Worm (Caenorhabditis elegans) whole organism, midembryonic: ENCODE data around the gene F59A7.2.

Experiments used
- T22C8.4 ChIP-seq: fragments of 200-800 bp; sonication (Bioruptor generic); IDR thresholded peaks from 2 replicates; pipeline ENCODE4 v1.3.6; 2022; ENCODE audit warnings: missing genetic modification characterization, missing compliant biosample characterization
- cog-1 ChIP-seq: sonication (generic microtip); optimal IDR thresholded peaks from 2 replicates; lab custom pipeline; 2016; ENCODE audit warnings: missing genetic modification characterization, missing compliant biosample characterization
- flt-1 ChIP-seq: fragments of 200-800 bp; sonication (Bioruptor generic); IDR thresholded peaks from 2 replicates; pipeline ENCODE4 v1.3.6; 2022; ENCODE audit warnings: missing genetic modification characterization, missing compliant biosample characterization
- tab-1 ChIP-seq: fragments of 200-800 bp; sonication (Bioruptor generic); IDR thresholded peaks from 2 replicates; pipeline ENCODE4 v1.3.6; 2022; ENCODE audit warnings: missing genetic modification characterization, missing compliant biosample characterization
- ztf-23 ChIP-seq: fragments of 200-800 bp; sonication (Bioruptor generic); IDR thresholded peaks from 2 replicates; pipeline ENCODE4 v1.3.6; 2022; ENCODE audit warnings: missing genetic modification reagents, missing genetic modification characterization, missing compliant biosample characterization
- ztf-29 ChIP-seq: fragments of 200-800 bp; sonication (Bioruptor generic); IDR thresholded peaks from 2 replicates; pipeline ENCODE4 v1.3.6; 2022; ENCODE audit warnings: missing genetic modification reagents, missing genetic modification characterization, missing compliant biosample characterization

ce11 chrV:2054254-2054653 lies 37.9 kb upstream of the F59A7.2 start:
- TF ChIP-seq cog-1 (tag; lab: Kevin White, UChicago) (no peak), flt-1 (GFP tag; lab: Robert Waterston, UW) (no peak), tab-1 (GFP tag; lab: Robert Waterston, UW) (no peak), T22C8.4 (GFP tag; lab: Robert Waterston, UW) (no peak), ztf-29 (GFP tag; lab: Robert Waterston, UW) (no peak), ztf-23 (GFP tag; lab: Robert Waterston, UW) (no peak)
